Worm (Caenorhabditis elegans) whole organism, L2 larva: Measurements from ENCODE around the gene ttbk-7.

Experiments used
- ZK546.5 ChIP-seq: sonication (generic microtip); optimal IDR thresholded peaks from 2 replicates; lab custom pipeline; 2017; ENCODE audit warnings: missing biosample characterization, missing genetic modification characterization
- aly-2 ChIP-seq: fragments of 150-350 bp; optimal IDR thresholded peaks from 2 replicates; lab custom pipeline; 2014; ENCODE audit warnings: missing biosample characterization, missing genetic modification characterization
- ceh-16 ChIP-seq: fragments of 150-350 bp; optimal IDR thresholded peaks from 2 replicates; lab custom pipeline; 2014; ENCODE audit warnings: missing biosample characterization, missing genetic modification characterization
- ceh-82 ChIP-seq: fragments of 150-350 bp; optimal IDR thresholded peaks from 2 replicates; lab custom pipeline; 2014; ENCODE audit warnings: missing biosample characterization, missing genetic modification characterization
- dmd-4 ChIP-seq: sonication (generic microtip); optimal IDR thresholded peaks from 2 replicates; lab custom pipeline; 2017; ENCODE audit warnings: missing biosample characterization, missing genetic modification characterization
- elt-1 ChIP-seq: fragments of 150-350 bp; optimal IDR thresholded peaks from 2 replicates; lab custom pipeline; 2014; ENCODE audit warnings: missing biosample characterization, missing genetic modification characterization
- lin-13 ChIP-seq: fragments of 150-350 bp; optimal IDR thresholded peaks from 2 replicates; lab custom pipeline; 2014; ENCODE audit warnings: missing biosample characterization, missing genetic modification reagents, missing genetic modification characterization
- lin-39 ChIP-seq: fragments of 150-350 bp; optimal IDR thresholded peaks from 2 replicates; lab custom pipeline; 2014; ENCODE audit warnings: missing biosample characterization, missing genetic modification reagents, missing genetic modification characterization
- nhr-11 ChIP-seq: fragments of 150-350 bp; optimal IDR thresholded peaks from 2 replicates; lab custom pipeline; 2014; ENCODE audit warnings: missing biosample characterization, missing genetic modification characterization
- nhr-12 ChIP-seq: fragments of 150-350 bp; optimal IDR thresholded peaks from 2 replicates; lab custom pipeline; 2014; ENCODE audit warnings: missing biosample characterization, missing genetic modification characterization
- nhr-23 ChIP-seq: fragments of 150-350 bp; optimal IDR thresholded peaks from 2 replicates; lab custom pipeline; 2014; ENCODE audit warnings: missing biosample characterization, missing genetic modification reagents, missing genetic modification characterization
- nhr-25 ChIP-seq: fragments of 150-350 bp; sonication (generic microtip); optimal IDR thresholded peaks from 3 replicates; lab custom pipeline; 2014; ENCODE audit warnings: missing biosample characterization, missing genetic modification characterization
- snpc-4 ChIP-seq: fragments of 150-350 bp; optimal IDR thresholded peaks from 2 replicates; lab custom pipeline; 2014; ENCODE audit warnings: missing biosample characterization, missing genetic modification characterization
- unc-62 ChIP-seq: fragments of 150-350 bp; optimal IDR thresholded peaks from 2 replicates; lab custom pipeline; 2014; ENCODE audit warnings: missing biosample characterization, missing genetic modification reagents, missing genetic modification characterization

DNA sequence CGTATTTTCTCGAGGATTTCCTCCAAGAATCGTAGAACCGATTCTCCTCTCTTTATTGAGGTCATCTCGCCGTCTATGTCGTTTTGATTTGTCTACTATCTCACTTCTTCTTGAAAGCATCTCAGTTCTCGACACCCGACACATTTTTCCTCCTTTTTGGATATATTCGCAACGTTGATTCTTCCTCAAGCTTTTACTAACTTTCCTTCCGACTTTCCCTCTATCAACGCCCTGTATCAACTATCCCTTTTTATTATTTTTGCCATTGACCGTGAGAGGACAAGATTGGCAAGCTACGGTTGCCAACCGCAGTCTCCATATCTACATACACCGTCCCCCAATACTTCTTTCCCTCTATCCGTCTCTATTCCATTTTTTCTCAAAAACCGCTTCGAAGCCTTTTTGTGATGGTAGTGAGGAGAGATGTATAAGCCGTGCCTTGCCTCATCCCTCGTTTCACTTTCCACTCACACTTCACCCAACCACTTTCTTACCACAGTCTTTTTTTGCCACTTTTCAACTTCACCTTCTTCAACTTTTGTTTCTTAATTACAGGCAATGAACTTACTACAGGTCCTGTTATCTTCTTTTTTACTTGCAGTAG is 33.4 kb upstream of the ttbk-7 start, which contains the start of gene T16G1.2:
- TF ChIP-seq elt-1: no peak
- no peak for TF ChIP-seq ceh-16
- no peak for TF ChIP-seq nhr-11 (tag; lab: Kevin White, UChicago)
- TF ChIP-seq unc-62 (GFP tag; lab: Kevin White, UChicago): no peak
- TF ChIP-seq aly-2: no peak
- TF ChIP-seq ceh-82 (tag; lab: Kevin White, UChicago): no peak
- no peak for TF ChIP-seq lin-39 (tag; lab: Kevin White, UChicago)
- TF ChIP-seq dmd-4 (tag; lab: Kevin White, UChicago): no peak
- TF ChIP-seq nhr-12 (tag; lab: Kevin White, UChicago): no peak
- no peak for TF ChIP-seq ZK546.5
- no peak for TF ChIP-seq lin-13
- TF ChIP-seq snpc-4 (tag; lab: Kevin White, UChicago): no peak
- TF ChIP-seq nhr-25 (tag; lab: Kevin White, UChicago): no peak
- no peak for TF ChIP-seq nhr-23 (tag; lab: Kevin White, UChicago)
